Worm (Caenorhabditis elegans): ENCODE data around the gene R05H5.3.

R05H5.3 gene

ce11 chrII:10200759-10201158 lies 3.3 kb downstream of the R05H5.3 start, which contains the start of gene arv-1 (continued):
- no peak for TF ChIP-seq sdz-12 (GFP tag; optimal IDR thresholded peaks at IDR 0.05)
- no peak for TF ChIP-seq dmd-8 (GFP tag; IDR thresholded peaks at IDR 0.05)
- no peak for TF ChIP-seq daf-8 (GFP tag; IDR thresholded peaks at IDR 0.05)
- TF ChIP-seq ZK337.2 (GFP tag; IDR thresholded peaks at IDR 0.05): no peak
- peak; percentile 38 for TF ChIP-seq mep-1 (tag; optimal IDR thresholded peaks at IDR 0.05)
- no peak for TF ChIP-seq vab-7 (GFP tag; IDR thresholded peaks at IDR 0.05)
- peak; percentile 43 for TF ChIP-seq nhr-6 (tag; optimal IDR thresholded peaks at IDR 0.05)
- peak in 1 of 2 experiments; percentile 68 for TF ChIP-seq hif-1 (tag; optimal IDR thresholded peaks at IDR 0.05)
- TF ChIP-seq nhr-10 (tag; optimal IDR thresholded peaks at IDR 0.05): no peak
- no peak for TF ChIP-seq skn-1 (tag; optimal IDR thresholded peaks at IDR 0.05)
- no peak for TF ChIP-seq dmd-9 (GFP tag; IDR thresholded peaks at IDR 0.05)
- no peak for TF ChIP-seq pha-4 (GFP tag; IDR thresholded peaks at IDR 0.05)
- no peak for TF ChIP-seq pha-4 (tag; optimal IDR thresholded peaks at IDR 0.05)
- TF ChIP-seq attf-4 (tag; optimal IDR thresholded peaks at IDR 0.05): no peak
- TF ChIP-seq dpl-1 (GFP tag; optimal IDR thresholded peaks at IDR 0.05): peak; percentile 59
- no peak for TF ChIP-seq madf-5 (GFP tag; IDR thresholded peaks at IDR 0.05)
- TF ChIP-seq ceh-20 (GFP tag; IDR thresholded peaks at IDR 0.05): no peak
- no peak for TF ChIP-seq zip-2 (tag; optimal IDR thresholded peaks at IDR 0.05)
- no peak for TF ChIP-seq lin-29 (GFP tag; IDR thresholded peaks at IDR 0.05)
- TF ChIP-seq lin-39 (tag; optimal IDR thresholded peaks at IDR 0.05): no peak
- peak; percentile 52; the same call in 1 of the 2 replicates for TF ChIP-seq T26A8.4 (GFP tag; IDR thresholded peaks at IDR 0.05)
- no peak for TF ChIP-seq arid-1 (GFP tag; conservative IDR thresholded peaks at IDR 0.05)
- no peak for TF ChIP-seq set-16 (GFP tag; IDR thresholded peaks at IDR 0.05)
- no peak for TF ChIP-seq php-3 (GFP tag; IDR thresholded peaks at IDR 0.05)
- TF ChIP-seq ztf-11 (tag; optimal IDR thresholded peaks at IDR 0.05): no peak
- TF ChIP-seq nhr-237 (tag; optimal IDR thresholded peaks at IDR 0.05): no peak
- no peak for TF ChIP-seq madf-9 (GFP tag; conservative IDR thresholded peaks at IDR 0.05)
- TF ChIP-seq tra-1 (GFP tag; IDR thresholded peaks at IDR 0.05): no peak
- TF ChIP-seq mxl-2 (GFP tag; conservative IDR thresholded peaks at IDR 0.05): no peak
- TF ChIP-seq nhr-102 (tag; optimal IDR thresholded peaks at IDR 0.05): peak; percentile 24
- peak; percentile 19 for TF ChIP-seq R02D3.7 (tag; optimal IDR thresholded peaks at IDR 0.05)
- no peak for TF ChIP-seq unc-62 (GFP tag; optimal IDR thresholded peaks at IDR 0.05 in 1 of 2)
- no peak for TF ChIP-seq unc-62 (tag; optimal IDR thresholded peaks at IDR 0.05)
- no peak for TF ChIP-seq lin-13 (GFP tag; optimal IDR thresholded peaks at IDR 0.05)
- no peak for TF ChIP-seq F26F4.8 (GFP tag; conservative IDR thresholded peaks at IDR 0.05)
- TF ChIP-seq aha-1 (tag): peak; percentile 30
- TF ChIP-seq nhr-25 (tag; optimal IDR thresholded peaks at IDR 0.05; ENCODE audit: borderline replicate concordance, insufficient read depth): no peak
- TF ChIP-seq lim-7 (GFP tag; IDR thresholded peaks at IDR 0.05): no peak
- TF ChIP-seq rbr-2 (tag; optimal IDR thresholded peaks at IDR 0.05): peak; percentile 40
- no peak for TF ChIP-seq lin-1 (GFP tag; IDR thresholded peaks at IDR 0.05)
- no peak for TF ChIP-seq ama-1 (optimal IDR thresholded peaks at IDR 0.05)
- no peak for TF ChIP-seq egl-43 (GFP tag; IDR thresholded peaks at IDR 0.05)
- TF ChIP-seq unc-39 (tag; optimal IDR thresholded peaks at IDR 0.05): no peak
- TF ChIP-seq lsy-2 (tag; optimal IDR thresholded peaks at IDR 0.05): peak in 1 of 2 experiments; percentile 91
- no peak for TF ChIP-seq zip-11 (GFP tag; IDR thresholded peaks at IDR 0.05)
- TF ChIP-seq nhr-28 (tag; optimal IDR thresholded peaks at IDR 0.05): peak; percentile 72
- TF ChIP-seq spr-3 (GFP tag; optimal IDR thresholded peaks at IDR 0.05): no peak
- no peak for TF ChIP-seq nhr-111 (GFP tag; optimal IDR thresholded peaks at IDR 0.05)
- TF ChIP-seq ztf-7 (tag; optimal IDR thresholded peaks at IDR 0.05): no peak
- TF ChIP-seq ZK546.5 (tag; optimal IDR thresholded peaks at IDR 0.05): no peak
- TF ChIP-seq ceh-32 (tag; optimal IDR thresholded peaks at IDR 0.05; ENCODE audit: poor library complexity): no peak
- TF ChIP-seq zfp-3 (GFP tag; conservative IDR thresholded peaks at IDR 0.05): no peak
- TF ChIP-seq daf-16 (GFP tag; optimal IDR thresholded peaks at IDR 0.05): no peak
- TF ChIP-seq daf-16 (tag; optimal IDR thresholded peaks at IDR 0.05): peak; percentile 31

All from whole organism, L4 larva.